Fruit fly (Drosophila melanogaster) whole organism, embryonic: ENCODE measurements around the gene Shc.

ENCODE experiments used
- Atf-2 ChIP-seq: fragments of 200-800 bp; sonication (Bioruptor generic); optimal IDR thresholded peaks from 2 replicates; lab custom pipeline; 2016; ENCODE audit warnings: missing biosample characterization, missing genetic modification characterization
- CG10654 ChIP-seq: fragments of 200-800 bp; sonication (Bioruptor generic); optimal IDR thresholded peaks from 2 replicates; lab custom pipeline; 2016; ENCODE audit warnings: missing biosample characterization, missing genetic modification characterization
- CG11093 ChIP-seq: fragments of 200-800 bp; sonication (Bioruptor generic); IDR thresholded peaks from 3 replicates; pipeline ENCODE4 v1.3.6; 2022; ENCODE audit warnings: missing biosample characterization, missing genetic modification characterization
- CG11247 ChIP-seq: fragments of 200-800 bp; sonication (Bioruptor generic); IDR thresholded peaks from 2 replicates; pipeline ENCODE4 v1.3.6; 2022; ENCODE audit warnings: missing biosample characterization, missing genetic modification characterization
- CG11696 ChIP-seq: fragments of 200-800 bp; sonication (Bioruptor generic); IDR thresholded peaks from 2 replicates; pipeline ENCODE4 v1.3.6; 2022; ENCODE audit warnings: missing biosample characterization, missing genetic modification characterization
- CG13123 ChIP-seq: fragments of 200-800 bp; sonication (Bioruptor generic); optimal IDR thresholded peaks from 2 replicates; lab custom pipeline; 2016; ENCODE audit warnings: missing biosample characterization, missing genetic modification characterization
- CG14860 ChIP-seq: fragments of 200-800 bp; sonication (Bioruptor generic); IDR thresholded peaks from 3 replicates; pipeline ENCODE4 v1.3.6; 2022; ENCODE audit warnings: missing biosample characterization, missing genetic modification characterization; ENCODE audit not compliant: partially characterized antibody
- CG15073 ChIP-seq: fragments of 200-800 bp; sonication (Bioruptor generic); optimal IDR thresholded peaks from 2 replicates; lab custom pipeline; 2016; ENCODE audit warnings: missing biosample characterization, missing genetic modification characterization
- CG15269 ChIP-seq: fragments of 200-800 bp; sonication (Bioruptor generic); optimal IDR thresholded peaks from 2 replicates; lab custom pipeline; 2018; ENCODE audit warnings: missing biosample characterization, mild to moderate bottlenecking, missing genetic modification characterization, moderate library complexity
- CG15514 ChIP-seq: fragments of 200-800 bp; sonication (Bioruptor generic); optimal IDR thresholded peaks from 3 replicates; lab custom pipeline; 2017; ENCODE audit warnings: missing biosample characterization, missing genetic modification characterization, mild to moderate bottlenecking, moderate library complexity, missing genetic modification reagents
- CG3281 ChIP-seq: fragments of 200-800 bp; sonication (Bioruptor generic); optimal IDR thresholded peaks from 3 replicates; lab custom pipeline; 2017; ENCODE audit warnings: missing biosample characterization, mild to moderate bottlenecking, missing genetic modification characterization
- CG33213 ChIP-seq: fragments of 200-800 bp; sonication (Bioruptor generic); optimal IDR thresholded peaks from 3 replicates; lab custom pipeline; 2016; ENCODE audit warnings: missing biosample characterization, missing genetic modification characterization
- CG4424 ChIP-seq: fragments of 200-800 bp; sonication (Bioruptor generic); optimal IDR thresholded peaks from 3 replicates; lab custom pipeline; 2016; ENCODE audit warnings: missing biosample characterization, missing genetic modification characterization
- CG6654 ChIP-seq: fragments of 200-800 bp; sonication (Bioruptor generic); optimal IDR thresholded peaks from 2 replicates; lab custom pipeline; 2017; ENCODE audit warnings: missing biosample characterization, mild to moderate bottlenecking, missing genetic modification characterization
- CG7556 ChIP-seq: fragments of 200-800 bp; sonication (Bioruptor generic); optimal IDR thresholded peaks from 2 replicates; lab custom pipeline; 2017; ENCODE audit warnings: missing biosample characterization, mild to moderate bottlenecking, missing genetic modification characterization
- CG7786 ChIP-seq: fragments of 200-800 bp; sonication (Bioruptor generic); optimal IDR thresholded peaks from 2 replicates; lab custom pipeline; 2016; ENCODE audit warnings: missing biosample characterization, missing genetic modification characterization
- CG8281 ChIP-seq: fragments of 200-800 bp; sonication (Bioruptor generic); optimal IDR thresholded peaks from 2 replicates; lab custom pipeline; 2018; ENCODE audit warnings: missing biosample characterization, mild to moderate bottlenecking, missing genetic modification characterization, moderate library complexity
- CG8388 ChIP-seq: fragments of 200-800 bp; sonication (Bioruptor generic); optimal IDR thresholded peaks from 2 replicates; lab custom pipeline; 2019; ENCODE audit warnings: missing biosample characterization, mild to moderate bottlenecking, missing genetic modification characterization, moderate library complexity
- Dbx ChIP-seq: fragments of 200-800 bp; sonication (Bioruptor generic); IDR thresholded peaks from 3 replicates; pipeline ENCODE4 v1.3.6; 2022; ENCODE audit warnings: missing biosample characterization, missing genetic modification characterization
- Deaf1 ChIP-seq: fragments of 200-800 bp; optimal IDR thresholded peaks from 3 replicates; lab custom pipeline; 2019; ENCODE audit warnings: missing biosample characterization, mild to moderate bottlenecking, missing genetic modification characterization, moderate library complexity
- Doc3 ChIP-seq: fragments of 200-800 bp; sonication (Bioruptor generic); IDR thresholded peaks from 3 replicates; pipeline ENCODE4 v1.3.6; 2022; ENCODE audit warnings: missing biosample characterization, missing genetic modification characterization; ENCODE audit not compliant: partially characterized antibody
- ERR ChIP-seq: fragments of 200-800 bp; sonication (Bioruptor generic); optimal IDR thresholded peaks from 2 replicates; lab custom pipeline; 2016; ENCODE audit warnings: missing biosample characterization, missing genetic modification characterization
- Fer2 ChIP-seq: fragments of 200-800 bp; sonication (Bioruptor generic); optimal IDR thresholded peaks from 2 replicates; lab custom pipeline; 2018; ENCODE audit warnings: missing biosample characterization, mild to moderate bottlenecking, missing genetic modification characterization, moderate library complexity
- Hr51 ChIP-seq, 2 experiments: fragments of 200-800 bp; sonication (Bioruptor generic); optimal IDR thresholded peaks; 2 replicates in 1 of 2; 3 replicates in 1 of 2; lab custom pipeline; 2016 to 2018; ENCODE audit warnings: missing biosample characterization in 2 of 2, missing genetic modification characterization in 2 of 2, mild to moderate bottlenecking in 1 of 2, moderate library complexity in 1 of 2
- Hr78 ChIP-seq, 2 experiments: fragments of 200-800 bp in 1 of 2; fragments of >200 bp in 1 of 2; sonication (Bioruptor generic) in 1 of 2; optimal IDR thresholded peaks; 2 replicates each; lab custom pipeline; 2017 to 2019; ENCODE audit warnings: missing biosample characterization in 2 of 2, missing genetic modification characterization in 2 of 2, mild to moderate bottlenecking in 1 of 2, moderate library complexity in 1 of 2
- Lhr ChIP-seq: fragments of 200-800 bp; sonication (Bioruptor generic); optimal IDR thresholded peaks from 3 replicates; lab custom pipeline; 2017; ENCODE audit warnings: mild to moderate bottlenecking, missing biosample characterization, missing genetic modification reagents, missing genetic modification characterization
- MESR4 ChIP-seq: fragments of 200-800 bp; sonication (Bioruptor generic); optimal IDR thresholded peaks from 2 replicates; lab custom pipeline; 2018; ENCODE audit warnings: missing biosample characterization, mild to moderate bottlenecking, missing genetic modification characterization, moderate library complexity
- Neu2 ChIP-seq: fragments of 200-800 bp; sonication (Bioruptor generic); optimal IDR thresholded peaks from 3 replicates; lab custom pipeline; 2016; ENCODE audit warnings: missing biosample characterization, missing genetic modification characterization, borderline replicate concordance
- Sry-β ChIP-seq: fragments of 200-800 bp; sonication (Bioruptor generic); optimal IDR thresholded peaks from 2 replicates; lab custom pipeline; 2018; ENCODE audit warnings: missing biosample characterization, mild to moderate bottlenecking, missing genetic modification characterization, moderate library complexity
- Xbp1 ChIP-seq: fragments of 200-800 bp; sonication (Bioruptor generic); optimal IDR thresholded peaks from 3 replicates; lab custom pipeline; 2016; ENCODE audit warnings: missing biosample characterization, mild to moderate bottlenecking, missing genetic modification characterization
- ab ChIP-seq: fragments of 200-800 bp; sonication (Bioruptor generic); optimal IDR thresholded peaks from 2 replicates; lab custom pipeline; 2016; ENCODE audit warnings: missing biosample characterization, missing genetic modification characterization
- ase ChIP-seq: fragments of 200-800 bp; sonication (Bioruptor generic); IDR thresholded peaks from 3 replicates; pipeline ENCODE4 v1.3.6; 2022; ENCODE audit warnings: missing biosample characterization, missing genetic modification characterization
- btn ChIP-seq: fragments of 200-800 bp; sonication (Bioruptor generic); optimal IDR thresholded peaks from 2 replicates; lab custom pipeline; 2016; ENCODE audit warnings: missing biosample characterization, missing genetic modification characterization
- cad ChIP-seq: fragments of >200 bp; optimal IDR thresholded peaks from 2 replicates; lab custom pipeline; 2017; ENCODE audit warnings: missing biosample characterization, missing genetic modification characterization
- crp ChIP-seq, 2 experiments: fragments of 200-800 bp; sonication (Bioruptor generic); optimal IDR thresholded peaks; 2 replicates in 1 of 2; 3 replicates in 1 of 2; lab custom pipeline; 2017; ENCODE audit warnings: missing biosample characterization in 2 of 2, missing genetic modification characterization in 2 of 2, mild to moderate bottlenecking in 1 of 2, moderate library complexity in 1 of 2
- emc ChIP-seq: fragments of 200-800 bp; sonication (Bioruptor generic); optimal IDR thresholded peaks from 2 replicates; lab custom pipeline; 2016; ENCODE audit warnings: missing biosample characterization, missing genetic modification characterization
- exex ChIP-seq: fragments of 200-800 bp; sonication (Bioruptor generic); optimal IDR thresholded peaks from 4 replicates; lab custom pipeline; 2018; ENCODE audit warnings: missing biosample characterization, mild to moderate bottlenecking, missing genetic modification characterization, moderate library complexity
- eyg ChIP-seq: fragments of 200-800 bp; sonication (Bioruptor generic); optimal IDR thresholded peaks from 3 replicates; lab custom pipeline; 2016; ENCODE audit warnings: missing biosample characterization, missing genetic modification characterization
- lab ChIP-seq: fragments of 200-800 bp; sonication (Bioruptor generic); optimal IDR thresholded peaks from 3 replicates; lab custom pipeline; 2017; ENCODE audit warnings: missing biosample characterization, missing genetic modification characterization, mild to moderate bottlenecking, moderate library complexity, missing genetic modification reagents
- nau ChIP-seq: fragments of 200-800 bp; sonication (Bioruptor generic); optimal IDR thresholded peaks from 3 replicates; lab custom pipeline; 2017; ENCODE audit warnings: missing biosample characterization, mild to moderate bottlenecking, missing genetic modification characterization, missing genetic modification reagents
- nom ChIP-seq: fragments of 200-800 bp; sonication (Bioruptor generic); optimal IDR thresholded peaks from 2 replicates; lab custom pipeline; 2017; ENCODE audit warnings: missing biosample characterization, missing genetic modification characterization, mild to moderate bottlenecking, moderate library complexity, missing genetic modification reagents
- pita ChIP-seq: fragments of 200-800 bp; sonication (Bioruptor generic); optimal IDR thresholded peaks from 2 replicates; lab custom pipeline; 2017; ENCODE audit warnings: missing biosample characterization, mild to moderate bottlenecking, missing genetic modification characterization
- row ChIP-seq: fragments of 200-800 bp; sonication (Bioruptor generic); IDR thresholded peaks from 3 replicates; pipeline ENCODE4 v1.3.6; 2022; ENCODE audit warnings: missing biosample characterization, missing genetic modification characterization
- shn ChIP-seq: fragments of 200-800 bp; sonication (Bioruptor generic); optimal IDR thresholded peaks from 3 replicates; lab custom pipeline; 2016; ENCODE audit warnings: missing biosample characterization, missing genetic modification characterization
- slou ChIP-seq: fragments of 200-800 bp; sonication (Bioruptor generic); optimal IDR thresholded peaks from 3 replicates; lab custom pipeline; 2016; ENCODE audit warnings: missing biosample characterization, missing genetic modification characterization
- stc ChIP-seq: fragments of 200-800 bp; sonication (Bioruptor generic); IDR thresholded peaks from 2 replicates; pipeline ENCODE4 v1.3.6; 2022; ENCODE audit warnings: missing biosample characterization, missing genetic modification characterization
- stwl ChIP-seq: fragments of 200-800 bp; sonication (Bioruptor generic); optimal IDR thresholded peaks from 3 replicates; lab custom pipeline; 2018; ENCODE audit warnings: missing biosample characterization, mild to moderate bottlenecking, missing genetic modification characterization, moderate library complexity
- tup ChIP-seq: fragments of 200-800 bp; sonication (Bioruptor generic); optimal IDR thresholded peaks from 2 replicates; lab custom pipeline; 2016; ENCODE audit warnings: missing biosample characterization, mild to moderate bottlenecking, missing genetic modification characterization, moderate library complexity

Gene Shc

dm6 chr3L:9402157-9402890, 24.5 kb upstream of the Shc start, which contains the start of gene eIF4E1 (continued):
- TF ChIP-seq btn (GFP tag; lab: Kevin White, UChicago) (no peak), CG11247 (GFP tag; lab: Robert Waterston, UW) (peak; percentile 43), exex (tag; lab: Kevin White, UChicago) (no peak), CG6654 (GFP tag; lab: Kevin White, UChicago) (no peak), ab (GFP tag; lab: Kevin White, UChicago) (no peak), CG13123 (GFP tag; lab: Kevin White, UChicago) (no peak), lab (GFP tag; lab: Kevin White, UChicago) (no peak), CG10654 (GFP tag; lab: Kevin White, UChicago) (no peak), nom (GFP tag; lab: Kevin White, UChicago) (no peak), Fer2 (tag; lab: Kevin White, UChicago) (no peak), CG14860 (GFP tag; lab: Robert Waterston, UW) (peak; percentile 36; the same call in 2 of the 3 replicates), slou (GFP tag; lab: Kevin White, UChicago) (peak; percentile 9), Dbx (GFP tag; lab: Robert Waterston, UW) (0 out of 3 replicates have a peak, but pooled peaks have one; percentile 21), stwl (tag; lab: Kevin White, UChicago) (peak; percentile 93), pita (no peak), Lhr (GFP tag; lab: Kevin White, UChicago) (peak; percentile 79), CG11093 (GFP tag; lab: Robert Waterston, UW) (no peak), CG15269 (tag; lab: Kevin White, UChicago) (no peak), Hr78 (GFP tag; optimal IDR thresholded peaks at IDR 0.05; lab: Kevin White, UChicago) (no peak), eyg (no peak), row (GFP tag; lab: Robert Waterston, UW) (peak; percentile 50), Neu2 (GFP tag; lab: Kevin White, UChicago) (no peak), CG33213 (GFP tag; lab: Kevin White, UChicago) (peak; percentile 75), shn (GFP tag; lab: Kevin White, UChicago) (no peak), Hr51 (GFP tag; optimal IDR thresholded peaks at IDR 0.05; lab: Kevin White, UChicago) (no peak), Atf-2 (GFP tag; lab: Kevin White, UChicago) (no peak), Xbp1 (GFP tag; lab: Kevin White, UChicago) (peak; percentile 46), CG11696 (GFP tag; lab: Robert Waterston, UW) (no peak), stc (GFP tag; lab: Robert Waterston, UW) (peak; percentile 4; the same call in 1 of the 2 replicates), CG8281 (tag; lab: Kevin White, UChicago) (no peak), CG7786 (GFP tag; lab: Kevin White, UChicago) (no peak), ase (GFP tag; lab: Robert Waterston, UW) (no peak; the same call in 2 of the 3 replicates), emc (GFP tag; lab: Kevin White, UChicago) (no peak), crp (GFP tag; optimal IDR thresholded peaks at IDR 0.05; lab: Kevin White, UChicago) (peak in 1 of 2 experiments; percentile 5), CG15514 (peak; percentile 68), cad (GFP tag; lab: Kevin White, UChicago) (no peak), CG15073 (GFP tag; lab: Kevin White, UChicago) (no peak), CG4424 (GFP tag; lab: Kevin White, UChicago) (no peak), Doc3 (GFP tag; lab: Robert Waterston, UW) (no peak; the same call in 2 of the 3 replicates), CG3281 (peak; percentile 87), ERR (GFP tag; lab: Kevin White, UChicago) (peak; percentile 3), nau (no peak), CG7556 (no peak), tup (GFP tag; lab: Kevin White, UChicago) (no peak), CG8388 (GFP tag; lab: Kevin White, UChicago) (no peak), Sry-β (GFP tag; lab: Kevin White, UChicago) (no peak), Deaf1 (tag; lab: Kevin White, UChicago) (no peak), MESR4 (GFP tag; lab: Kevin White, UChicago) (peak; percentile 86)
